Worm (Caenorhabditis elegans) whole organism, early embryonic: ENCODE results near the gene Y73F4A.1.

Experiments used
- B0310.2 ChIP-seq: sonication (generic microtip); optimal IDR thresholded peaks from 2 replicates; lab custom pipeline; 2016; ENCODE audit warnings: mild to moderate bottlenecking, missing genetic modification characterization, missing compliant biosample characterization
- F13C5.2 ChIP-seq: sonication (generic microtip); optimal IDR thresholded peaks from 2 replicates; lab custom pipeline; 2017; ENCODE audit warnings: mild to moderate bottlenecking, missing genetic modification characterization, inconsistent platforms, missing compliant biosample characterization
- aly-1 ChIP-seq: sonication (generic microtip); optimal IDR thresholded peaks from 2 replicates; lab custom pipeline; 2016; ENCODE audit warnings: missing genetic modification characterization, missing compliant biosample characterization
- ama-1 ChIP-seq: fragments of 150-350 bp; optimal IDR thresholded peaks from 2 replicates; lab custom pipeline; 2014
- ceh-36 ChIP-seq: sonication (generic microtip); optimal IDR thresholded peaks from 2 replicates; lab custom pipeline; 2016; ENCODE audit warnings: missing genetic modification characterization, inconsistent platforms, missing compliant biosample characterization
- ets-7 ChIP-seq: sonication (generic microtip); optimal IDR thresholded peaks from 2 replicates; lab custom pipeline; 2016; ENCODE audit warnings: missing genotype, missing genetic modification characterization, missing compliant biosample characterization
- hmbx-1 ChIP-seq: sonication (generic microtip); optimal IDR thresholded peaks from 2 replicates; lab custom pipeline; 2016; ENCODE audit warnings: mild to moderate bottlenecking, missing genetic modification characterization, missing compliant biosample characterization
- hnd-1 ChIP-seq: sonication (generic microtip); optimal IDR thresholded peaks from 2 replicates; lab custom pipeline; 2016; ENCODE audit warnings: missing genetic modification characterization, missing compliant biosample characterization
- pes-1 ChIP-seq: fragments of 200-800 bp; sonication (Bioruptor generic); IDR thresholded peaks from 2 replicates; pipeline ENCODE4 v1.3.6; 2022; ENCODE audit warnings: missing genetic modification reagents, missing genetic modification characterization, missing compliant biosample characterization
- scrt-1 ChIP-seq: fragments of 200-800 bp; sonication (Bioruptor generic); IDR thresholded peaks from 2 replicates; pipeline ENCODE4 v1.3.6; 2022; ENCODE audit warnings: missing genetic modification characterization, missing compliant biosample characterization
- sea-1 ChIP-seq: fragments of 200-800 bp; sonication (Bioruptor generic); conservative IDR thresholded peaks from 2 replicates; pipeline ENCODE4 v1.3.6; 2022; ENCODE audit warnings: missing genetic modification characterization, missing compliant biosample characterization
- tbx-11 ChIP-seq: fragments of 200-800 bp; sonication (Bioruptor generic); IDR thresholded peaks from 2 replicates; pipeline ENCODE4 v1.3.6; 2022; ENCODE audit warnings: missing genetic modification characterization, missing compliant biosample characterization
- tbx-37 ChIP-seq: fragments of 200-800 bp; sonication (Bioruptor generic); conservative IDR thresholded peaks from 2 replicates; pipeline ENCODE4 v1.3.6; 2022; ENCODE audit warnings: missing genetic modification reagents, missing genetic modification characterization, missing compliant biosample characterization
- tra-4 ChIP-seq: sonication (generic microtip); optimal IDR thresholded peaks from 2 replicates; lab custom pipeline; 2017; ENCODE audit warnings: missing genetic modification characterization, missing compliant biosample characterization

ce11 chrIV:9037063-9037462 lies 8.1 kb downstream of the Y73F4A.1 start, which contains the start of gene C53D6.7:
- no peak for TF ChIP-seq F13C5.2
- no peak for TF ChIP-seq ama-1 (lab: Kevin White, UChicago)
- no peak for TF ChIP-seq aly-1 (tag; lab: Kevin White, UChicago)
- no peak for TF ChIP-seq pes-1
- no peak for TF ChIP-seq hnd-1 (tag; lab: Kevin White, UChicago)
- TF ChIP-seq scrt-1 (GFP tag; lab: Robert Waterston, UW): no peak
- no peak for TF ChIP-seq B0310.2 (tag; lab: Kevin White, UChicago)
- no peak for TF ChIP-seq sea-1 (GFP tag; lab: Robert Waterston, UW)
- no peak for TF ChIP-seq tbx-37 (GFP tag; lab: Robert Waterston, UW)
- no peak for TF ChIP-seq ets-7 (tag; lab: Kevin White, UChicago)
- TF ChIP-seq ceh-36 (tag; lab: Kevin White, UChicago): no peak
- no peak for TF ChIP-seq tbx-11 (GFP tag; lab: Robert Waterston, UW)
- TF ChIP-seq tra-4 (tag; lab: Kevin White, UChicago): no peak
- TF ChIP-seq hmbx-1: no peak
